Fruit fly (Drosophila melanogaster) whole organism, embryonic: ENCODE measurements around the gene CG32425.

Source experiments
- ATbp ChIP-seq: fragments of 200-800 bp; sonication (Bioruptor generic); optimal IDR thresholded peaks from 2 replicates; lab custom pipeline; 2017; ENCODE audit warnings: missing biosample characterization, mild to moderate bottlenecking, missing genetic modification characterization, missing genetic modification reagents
- Abd-B ChIP-seq: fragments of 200-800 bp; sonication (Bioruptor generic); optimal IDR thresholded peaks from 2 replicates; lab custom pipeline; 2018; ENCODE audit warnings: missing biosample characterization, mild to moderate bottlenecking, missing genetic modification characterization, moderate library complexity
- Atf3 ChIP-seq: fragments of 200-800 bp; sonication (Bioruptor generic); optimal IDR thresholded peaks from 3 replicates; lab custom pipeline; 2016; ENCODE audit warnings: missing biosample characterization, missing genetic modification characterization
- BtbVII ChIP-seq: fragments of 200-800 bp; sonication (Bioruptor generic); optimal IDR thresholded peaks from 3 replicates; lab custom pipeline; 2017; ENCODE audit warnings: missing biosample characterization, mild to moderate bottlenecking, missing genetic modification characterization
- Bteb2 ChIP-seq: fragments of 200-800 bp; sonication (Bioruptor generic); optimal IDR thresholded peaks from 2 replicates; lab custom pipeline; 2016; ENCODE audit warnings: missing biosample characterization, missing genetic modification characterization
- CG10147 ChIP-seq: fragments of 200-800 bp; sonication (Bioruptor generic); optimal IDR thresholded peaks from 2 replicates; lab custom pipeline; 2019; ENCODE audit warnings: missing biosample characterization, mild to moderate bottlenecking, missing genetic modification characterization, moderate library complexity
- CG11695 ChIP-seq: fragments of 200-800 bp; sonication (Bioruptor generic); IDR thresholded peaks from 3 replicates; pipeline ENCODE4 v1.3.6; 2022; ENCODE audit warnings: missing biosample characterization, missing genetic modification characterization
- CG11723 ChIP-seq: fragments of 200-800 bp; sonication (Bioruptor generic); optimal IDR thresholded peaks from 2 replicates; lab custom pipeline; 2017; ENCODE audit warnings: missing biosample characterization, mild to moderate bottlenecking, missing genetic modification characterization
- CG12155 ChIP-seq: fragments of 200-800 bp; sonication (Bioruptor generic); optimal IDR thresholded peaks from 3 replicates; lab custom pipeline; 2016; ENCODE audit warnings: missing biosample characterization, missing genetic modification characterization
- CG13296 ChIP-seq: fragments of 200-800 bp; sonication (Bioruptor generic); optimal IDR thresholded peaks from 3 replicates; lab custom pipeline; 2018; ENCODE audit warnings: missing biosample characterization, mild to moderate bottlenecking, missing genetic modification characterization
- CG13775 ChIP-seq: fragments of 200-800 bp; sonication (Bioruptor generic); optimal IDR thresholded peaks from 3 replicates; lab custom pipeline; 2017; ENCODE audit warnings: missing biosample characterization, mild to moderate bottlenecking, missing genetic modification characterization
- CG15073 ChIP-seq: fragments of 200-800 bp; sonication (Bioruptor generic); optimal IDR thresholded peaks from 2 replicates; lab custom pipeline; 2016; ENCODE audit warnings: missing biosample characterization, missing genetic modification characterization
- CG1647 ChIP-seq: fragments of 200-800 bp; sonication (Bioruptor generic); optimal IDR thresholded peaks from 3 replicates; lab custom pipeline; 2016; ENCODE audit warnings: missing biosample characterization, missing genetic modification characterization
- CG16779 ChIP-seq: fragments of 200-800 bp; sonication (Bioruptor generic); IDR thresholded peaks from 2 replicates; pipeline ENCODE4 v1.3.6; 2022; ENCODE audit warnings: missing biosample characterization, missing genetic modification characterization
- CG17186 ChIP-seq: fragments of 200-800 bp; sonication (Bioruptor generic); optimal IDR thresholded peaks from 3 replicates; lab custom pipeline; 2017; ENCODE audit warnings: missing biosample characterization, missing genetic modification reagents, missing genetic modification characterization
- CG2875 ChIP-seq: fragments of 200-800 bp; sonication (Bioruptor generic); optimal IDR thresholded peaks from 2 replicates; lab custom pipeline; 2017; ENCODE audit warnings: missing biosample characterization, mild to moderate bottlenecking, missing genetic modification characterization, missing genetic modification reagents
- CG3726 ChIP-seq: fragments of 200-800 bp; sonication (Bioruptor generic); IDR thresholded peaks from 3 replicates; pipeline ENCODE4, ENCODE4 v1.3.6; 2022; ENCODE audit warnings: missing biosample characterization, missing genetic modification characterization
- CG3995 ChIP-seq: fragments of 200-800 bp; sonication (Bioruptor generic); optimal IDR thresholded peaks from 3 replicates; lab custom pipeline; 2016; ENCODE audit warnings: missing biosample characterization, missing genetic modification characterization
- CG4282 ChIP-seq: fragments of 200-800 bp; sonication (Bioruptor generic); optimal IDR thresholded peaks from 2 replicates; lab custom pipeline; 2016; ENCODE audit warnings: missing biosample characterization, missing genetic modification characterization
- CG43689 ChIP-seq: fragments of 200-800 bp; sonication (Bioruptor generic); IDR thresholded peaks from 2 replicates; pipeline ENCODE4 v1.3.6; 2022; ENCODE audit warnings: missing biosample characterization, missing genetic modification characterization
- CG4617 ChIP-seq: fragments of 200-800 bp; sonication (Bioruptor generic); optimal IDR thresholded peaks from 3 replicates; lab custom pipeline; 2016; ENCODE audit warnings: missing biosample characterization, missing genetic modification characterization, borderline replicate concordance
- CG6791 ChIP-seq: fragments of 200-800 bp; sonication (Bioruptor generic); IDR thresholded peaks from 3 replicates; pipeline ENCODE4 v1.3.6; 2022; ENCODE audit warnings: missing biosample characterization, missing genetic modification characterization; ENCODE audit not compliant: partially characterized antibody
- CG6813 ChIP-seq: fragments of 200-800 bp; sonication (Bioruptor generic); optimal IDR thresholded peaks from 2 replicates; lab custom pipeline; 2017; ENCODE audit warnings: missing biosample characterization, missing genetic modification characterization, mild to moderate bottlenecking, moderate library complexity, missing genetic modification reagents
- CG7786 ChIP-seq: fragments of 200-800 bp; sonication (Bioruptor generic); optimal IDR thresholded peaks from 2 replicates; lab custom pipeline; 2016; ENCODE audit warnings: missing biosample characterization, missing genetic modification characterization
- CG7928 ChIP-seq: fragments of 200-800 bp; sonication (Bioruptor generic); optimal IDR thresholded peaks from 2 replicates; lab custom pipeline; 2017; ENCODE audit warnings: missing biosample characterization, mild to moderate bottlenecking, missing genetic modification characterization
- CG9437 ChIP-seq: fragments of 200-800 bp; sonication (Bioruptor generic); optimal IDR thresholded peaks from 2 replicates; lab custom pipeline; 2018; ENCODE audit warnings: missing biosample characterization, mild to moderate bottlenecking, missing genetic modification characterization
- CTCF ChIP-seq: fragments of 200-800 bp; sonication (Bioruptor generic); optimal IDR thresholded peaks from 2 replicates; lab custom pipeline; 2017; ENCODE audit warnings: missing biosample characterization, mild to moderate bottlenecking, missing genetic modification characterization, moderate library complexity
- Fer1 ChIP-seq: fragments of 200-800 bp; sonication (Bioruptor generic); optimal IDR thresholded peaks from 2 replicates; lab custom pipeline; 2017; ENCODE audit warnings: missing biosample characterization, mild to moderate bottlenecking, missing genetic modification characterization
- Lim3 ChIP-seq: fragments of 200-800 bp; sonication (Bioruptor generic); IDR thresholded peaks from 2 replicates; pipeline ENCODE4 v1.3.6; 2022; ENCODE audit warnings: missing biosample characterization, missing genetic modification characterization
- Side ChIP-seq: fragments of 200-800 bp; sonication (Bioruptor generic); optimal IDR thresholded peaks from 2 replicates; lab custom pipeline; 2016; ENCODE audit warnings: missing biosample characterization, missing genetic modification characterization
- Ssrp ChIP-seq: fragments of 200-800 bp; sonication (Bioruptor generic); optimal IDR thresholded peaks from 2 replicates; lab custom pipeline; 2018; ENCODE audit warnings: missing biosample characterization, mild to moderate bottlenecking, missing genetic modification characterization, moderate library complexity
- aop ChIP-seq: fragments of 200-800 bp; sonication (Bioruptor generic); IDR thresholded peaks from 2 replicates; pipeline ENCODE4 v1.3.6; 2022; ENCODE audit warnings: missing biosample characterization, missing genetic modification characterization
- bbx ChIP-seq: fragments of 200-800 bp; sonication (Bioruptor generic); IDR thresholded peaks from 2 replicates; pipeline ENCODE4 v1.3.6; 2022; ENCODE audit warnings: missing biosample characterization, missing genetic modification characterization; ENCODE audit not compliant: partially characterized antibody
- bigmax ChIP-seq: fragments of 200-800 bp; sonication (Bioruptor generic); optimal IDR thresholded peaks from 2 replicates; lab custom pipeline; 2018; ENCODE audit warnings: missing biosample characterization, mild to moderate bottlenecking, missing genetic modification characterization
- btn ChIP-seq: fragments of 200-800 bp; sonication (Bioruptor generic); optimal IDR thresholded peaks from 2 replicates; lab custom pipeline; 2016; ENCODE audit warnings: missing biosample characterization, missing genetic modification characterization
- cad ChIP-seq: fragments of >200 bp; optimal IDR thresholded peaks from 2 replicates; lab custom pipeline; 2017; ENCODE audit warnings: missing biosample characterization, missing genetic modification characterization
- ems ChIP-seq: fragments of 200-800 bp; sonication (Bioruptor generic); optimal IDR thresholded peaks from 3 replicates; lab custom pipeline; 2016; ENCODE audit warnings: missing biosample characterization, missing genetic modification characterization
- gem ChIP-seq: fragments of 200-800 bp; sonication (Bioruptor generic); optimal IDR thresholded peaks from 2 replicates; lab custom pipeline; 2019; ENCODE audit warnings: missing biosample characterization, mild to moderate bottlenecking, missing genetic modification characterization, moderate library complexity
- hbn ChIP-seq: fragments of 200-800 bp; sonication (Bioruptor generic); IDR thresholded peaks from 2 replicates; pipeline ENCODE4 v1.3.6; 2022; ENCODE audit warnings: missing biosample characterization, missing genetic modification characterization; ENCODE audit not compliant: partially characterized antibody
- mld ChIP-seq: fragments of 200-800 bp; sonication (Bioruptor generic); IDR thresholded peaks from 3 replicates; pipeline ENCODE4 v1.3.6; 2022; ENCODE audit warnings: missing biosample characterization, missing genetic modification characterization; ENCODE audit not compliant: partially characterized antibody
- org-1 ChIP-seq: fragments of 200-800 bp; sonication (Bioruptor generic); optimal IDR thresholded peaks from 2 replicates; lab custom pipeline; 2017; ENCODE audit warnings: missing biosample characterization, missing genetic modification characterization
- ranshi ChIP-seq: fragments of 200-800 bp; sonication (Bioruptor generic); IDR thresholded peaks from 2 replicates; pipeline ENCODE4 v1.3.6; 2022; ENCODE audit warnings: missing biosample characterization, missing genetic modification characterization
- slou ChIP-seq: fragments of 200-800 bp; sonication (Bioruptor generic); optimal IDR thresholded peaks from 3 replicates; lab custom pipeline; 2016; ENCODE audit warnings: missing biosample characterization, missing genetic modification characterization
- slp2 ChIP-seq: fragments of 200-800 bp; sonication (Bioruptor generic); optimal IDR thresholded peaks from 2 replicates; lab custom pipeline; 2016; ENCODE audit warnings: missing biosample characterization, missing genetic modification characterization
- sqz ChIP-seq: fragments of 200-800 bp; sonication (Bioruptor generic); optimal IDR thresholded peaks from 3 replicates; lab custom pipeline; 2018; ENCODE audit warnings: missing biosample characterization, mild to moderate bottlenecking, missing genetic modification characterization
- tll ChIP-seq, 2 experiments: fragments of 200-800 bp in 1 of 2; fragments of >200 bp in 1 of 2; sonication (Bioruptor generic) in 1 of 2; optimal IDR thresholded peaks; 2 replicates each; lab custom pipeline; 2017 to 2019; ENCODE audit warnings: missing biosample characterization in 2 of 2, missing genetic modification characterization in 2 of 2, mild to moderate bottlenecking in 1 of 2, moderate library complexity in 1 of 2
- trem ChIP-seq: fragments of 200-800 bp; optimal IDR thresholded peaks from 3 replicates; lab custom pipeline; 2019; ENCODE audit warnings: missing biosample characterization, mild to moderate bottlenecking, missing genetic modification characterization, moderate library complexity
- unpg ChIP-seq: fragments of 200-800 bp; sonication (Bioruptor generic); optimal IDR thresholded peaks from 3 replicates; lab custom pipeline; 2018; ENCODE audit warnings: missing biosample characterization, mild to moderate bottlenecking, missing genetic modification characterization, moderate library complexity
- wor ChIP-seq: fragments of 200-800 bp; sonication (Bioruptor generic); IDR thresholded peaks from 2 replicates; pipeline ENCODE4 v1.3.6; 2022; ENCODE audit warnings: missing biosample characterization, missing genetic modification characterization
- yki ChIP-seq: fragments of >200 bp; optimal IDR thresholded peaks from 3 replicates; lab custom pipeline; 2018

The CG32425 gene

DNA sequence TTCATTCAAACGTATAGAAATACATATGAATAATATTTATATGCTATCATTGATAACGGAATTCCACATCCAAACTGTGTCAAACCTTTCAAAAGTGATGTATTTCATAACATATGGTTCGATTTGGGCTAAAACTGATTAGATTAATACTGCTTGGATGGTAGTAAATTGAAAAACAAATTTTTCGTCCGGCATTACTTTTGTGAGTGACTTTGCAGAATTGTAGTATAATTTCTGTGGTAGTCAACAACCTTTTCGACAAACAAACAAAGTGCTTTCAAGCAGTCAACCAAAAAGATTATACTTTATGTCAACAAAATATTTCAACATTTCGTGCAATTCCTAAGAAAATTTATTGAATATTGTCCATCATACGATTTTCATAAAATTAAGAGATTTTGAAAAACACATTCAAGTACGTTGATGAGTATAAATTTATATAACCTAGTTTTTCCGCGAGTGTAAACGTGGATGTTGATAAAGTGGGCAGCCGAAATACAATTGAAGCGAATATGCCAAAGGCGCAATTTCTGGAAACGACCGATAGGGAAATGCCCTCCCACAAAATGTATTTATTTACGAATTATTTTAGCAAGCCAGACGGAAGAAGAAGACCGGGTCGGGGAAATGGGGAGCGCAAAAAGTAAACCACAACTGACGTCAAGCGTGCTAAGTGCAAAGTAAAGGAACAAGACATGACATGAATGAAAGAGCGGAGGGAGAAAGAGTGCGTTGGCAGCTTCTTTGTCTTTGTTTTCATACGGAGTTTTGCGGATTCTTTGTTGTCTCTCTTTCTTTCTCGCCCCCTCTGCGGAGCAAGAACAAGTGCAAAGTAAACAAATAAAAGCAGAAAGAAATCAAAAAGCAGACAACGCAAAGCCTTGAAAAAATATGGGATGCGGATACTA is 21.0 kb downstream of the CG32425 start (continued):
- TF ChIP-seq wor (GFP tag; lab: Robert Waterston, UW) (no peak), CG11723 (GFP tag; lab: Kevin White, UChicago) (no peak), ATbp (GFP tag; lab: Kevin White, UChicago) (peak; percentile 15), cad (GFP tag; lab: Kevin White, UChicago) (no peak), trem (no peak), CG4617 (GFP tag; lab: Kevin White, UChicago) (no peak), CG43689 (no peak), CG15073 (GFP tag; lab: Kevin White, UChicago) (no peak), CG6791 (GFP tag; lab: Robert Waterston, UW) (no peak), yki (lab: Kevin White, UChicago) (no peak), CG3995 (GFP tag; lab: Kevin White, UChicago) (no peak), CG1647 (GFP tag; lab: Kevin White, UChicago) (no peak), Ssrp (tag; lab: Kevin White, UChicago) (no peak), btn (GFP tag; lab: Kevin White, UChicago) (no peak), CG16779 (GFP tag; lab: Robert Waterston, UW) (no peak), BtbVII (GFP tag; lab: Kevin White, UChicago) (no peak), Bteb2 (GFP tag; lab: Kevin White, UChicago) (no peak), ranshi (peak; percentile 57), org-1 (no peak), Atf3 (no peak), CG17186 (no peak), unpg (GFP tag; lab: Kevin White, UChicago) (peak; percentile 55), Side (GFP tag; lab: Kevin White, UChicago) (peak; percentile 17), CG2875 (GFP tag; lab: Kevin White, UChicago) (no peak), Lim3 (GFP tag; lab: Robert Waterston, UW) (no peak), Fer1 (GFP tag; lab: Kevin White, UChicago) (no peak), CG13296 (GFP tag; lab: Kevin White, UChicago) (no peak), gem (tag; lab: Kevin White, UChicago) (peak; percentile 68), CG7928 (GFP tag; lab: Kevin White, UChicago) (peak; percentile 14), mld (no peak), CTCF (GFP tag; lab: Kevin White, UChicago) (no peak), tll (GFP tag; optimal IDR thresholded peaks at IDR 0.05; lab: Kevin White, UChicago) (no peak), bbx (GFP tag; lab: Robert Waterston, UW) (0 out of 2 replicates have a peak, but pooled peaks have one; percentile 31), sqz (GFP tag; lab: Kevin White, UChicago) (no peak), CG7786 (peak; percentile 51), CG9437 (GFP tag; lab: Kevin White, UChicago) (peak; percentile 25), CG6813 (GFP tag; lab: Kevin White, UChicago) (peak; percentile 22), CG10147 (GFP tag; lab: Kevin White, UChicago) (peak; percentile 28), CG4282 (GFP tag; lab: Kevin White, UChicago) (no peak), CG12155 (GFP tag; lab: Kevin White, UChicago) (peak; percentile 20), CG13775 (peak; percentile 44), ems (no peak), hbn (no peak), Abd-B (GFP tag; lab: Kevin White, UChicago) (no peak), aop (GFP tag; lab: Robert Waterston, UW) (no peak), CG11695 (GFP tag; lab: Robert Waterston, UW) (peak; percentile 64; the same call in 2 of the 3 replicates), CG3726 (no peak), bigmax (GFP tag; lab: Kevin White, UChicago) (no peak), slp2 (GFP tag; lab: Kevin White, UChicago) (peak; percentile 51), slou (GFP tag; lab: Kevin White, UChicago) (no peak)
